Worm (Caenorhabditis elegans) whole organism, young adult: ENCODE measurements around the gene F29B9.12.

Experiments used
- B0035.1 ChIP-seq: sonication (generic microtip); optimal IDR thresholded peaks from 2 replicates; lab custom pipeline; 2016; ENCODE audit warnings: missing genetic modification characterization, mild to moderate bottlenecking, missing compliant biosample characterization, missing genotype, missing genetic modification reagents
- B0336.3 ChIP-seq: fragments of 200-800 bp; sonication (Bioruptor generic); IDR thresholded peaks from 2 replicates; pipeline ENCODE4 v1.3.6; 2022; ENCODE audit warnings: missing genetic modification characterization, missing compliant biosample characterization
- D2030.7 ChIP-seq: fragments of 200-800 bp; sonication (Bioruptor generic); IDR thresholded peaks from 2 replicates; pipeline ENCODE4 v1.3.6; 2022; ENCODE audit warnings: missing genetic modification reagents, missing genetic modification characterization, missing compliant biosample characterization
- ama-1 ChIP-seq, 3 experiments: fragments of 150-350 bp in 1 of 3; sonication (generic microtip) in 2 of 3; optimal IDR thresholded peaks; 2 replicates each; lab custom pipeline; 2014 to 2018; ENCODE audit warnings: missing biosample characterization in 2 of 3, missing genetic modification characterization in 2 of 3, missing genetic modification reagents in 2 of 3
- dpl-1 ChIP-seq: fragments of 150-350 bp; optimal IDR thresholded peaks from 2 replicates; lab custom pipeline; 2014; ENCODE audit warnings: missing biosample characterization, missing genetic modification reagents, missing genetic modification characterization
- egrh-3 ChIP-seq: fragments of 200-800 bp; sonication (Bioruptor generic); IDR thresholded peaks from 2 replicates; pipeline ENCODE4 v1.3.6; 2022; ENCODE audit warnings: missing genetic modification reagents, missing genetic modification characterization, missing compliant biosample characterization
- hmg-20 ChIP-seq: fragments of 200-800 bp; sonication (Bioruptor generic); IDR thresholded peaks from 2 replicates; pipeline ENCODE4 v1.3.6; 2022; ENCODE audit warnings: missing genetic modification reagents, missing genetic modification characterization, missing compliant biosample characterization
- lin-40 ChIP-seq: sonication (generic microtip); optimal IDR thresholded peaks from 2 replicates; lab custom pipeline; 2016; ENCODE audit warnings: missing genetic modification characterization, mild to moderate bottlenecking, missing compliant biosample characterization, missing genotype, missing genetic modification reagents
- madf-6 ChIP-seq: fragments of 200-800 bp; sonication (Bioruptor generic); IDR thresholded peaks from 2 replicates; pipeline ENCODE4 v1.3.6; 2022; ENCODE audit warnings: missing genetic modification reagents, missing genetic modification characterization, missing compliant biosample characterization
- nhr-90 ChIP-seq: sonication (generic microtip); optimal IDR thresholded peaks from 2 replicates; lab custom pipeline; 2016; ENCODE audit warnings: missing genotype, mild to moderate bottlenecking, missing genetic modification characterization, missing compliant biosample characterization
- pha-4 ChIP-seq: fragments of 150-350 bp; sonication (generic microtip); optimal IDR thresholded peaks from 2 replicates; lab custom pipeline; 2014; ENCODE audit warnings: missing biosample characterization, missing genetic modification reagents, missing genetic modification characterization
- unc-62 ChIP-seq: fragments of 150-350 bp; optimal IDR thresholded peaks from 2 replicates; lab custom pipeline; 2014; ENCODE audit warnings: missing biosample characterization, missing genetic modification reagents, missing genetic modification characterization
- zfh-2 ChIP-seq: fragments of 200-800 bp; sonication (Bioruptor generic); conservative IDR thresholded peaks from 2 replicates; pipeline ENCODE4 v1.3.6; 2022; ENCODE audit warnings: missing genetic modification reagents, missing genetic modification characterization, missing compliant biosample characterization

DNA sequence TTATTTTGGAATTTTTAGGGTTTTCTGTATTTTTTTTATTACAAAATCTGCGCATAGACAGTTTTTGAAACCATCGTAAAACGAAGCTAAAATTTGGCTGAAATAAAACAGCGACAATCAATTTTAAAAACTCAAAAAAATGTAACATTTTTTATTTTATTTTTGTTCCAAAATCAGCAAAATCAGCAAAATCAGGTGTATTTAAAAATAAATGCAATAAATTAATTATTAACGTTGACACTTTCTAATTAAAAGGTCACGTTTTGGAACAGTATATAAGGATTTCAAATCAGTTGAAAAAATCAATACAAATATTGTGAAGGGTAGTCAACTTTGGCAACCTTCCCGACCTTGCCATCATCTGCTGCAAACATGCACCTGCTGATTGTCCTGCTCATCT lies 35.9 kb upstream of the F29B9.12 start, which contains the start of gene R105.1:
- TF ChIP-seq lin-40 (tag; lab: Kevin White, UChicago) (no peak), ama-1 (optimal IDR thresholded peaks at IDR 0.05; lab: Kevin White, UChicago) (no peak), ama-1 (GFP tag; optimal IDR thresholded peaks at IDR 0.05; lab: Kevin White, UChicago) (no peak), nhr-90 (tag; lab: Kevin White, UChicago) (no peak), D2030.7 (no peak), B0035.1 (tag; lab: Kevin White, UChicago) (no peak), zfh-2 (GFP tag; lab: Robert Waterston, UW) (no peak), unc-62 (no peak), B0336.3 (GFP tag; lab: Robert Waterston, UW) (no peak), dpl-1 (GFP tag; lab: Kevin White, UChicago) (no peak), egrh-3 (GFP tag; lab: Robert Waterston, UW) (no peak), pha-4 (tag; lab: Kevin White, UChicago) (no peak), hmg-20 (GFP tag; lab: Robert Waterston, UW) (no peak), madf-6 (GFP tag; lab: Robert Waterston, UW) (no peak)
